Worm (Caenorhabditis elegans) whole organism, young adult: Measurements from ENCODE around the gene C14A6.7.
"Not testable (repeated sequence)": the region's sequence is repeated elsewhere in the genome, so short reads cannot be mapped to it uniquely, and the experiment has no call there.

Source experiments
- B0035.1 ChIP-seq: sonication (generic microtip); optimal IDR thresholded peaks from 2 replicates; lab custom pipeline; 2016; ENCODE audit warnings: missing genetic modification characterization, mild to moderate bottlenecking, missing compliant biosample characterization, missing genotype, missing genetic modification reagents
- F39B2.1 ChIP-seq: fragments of 200-800 bp; sonication (Bioruptor generic); IDR thresholded peaks from 2 replicates; pipeline ENCODE4 v1.3.6; 2022; ENCODE audit warnings: missing genetic modification reagents, missing genetic modification characterization, missing compliant biosample characterization
- F57C9.4 ChIP-seq: sonication (generic microtip); optimal IDR thresholded peaks from 2 replicates; lab custom pipeline; 2017; ENCODE audit warnings: mild to moderate bottlenecking, missing genetic modification characterization, missing compliant biosample characterization
- K11D2.4 ChIP-seq: fragments of 200-800 bp; sonication (Bioruptor generic); IDR thresholded peaks from 2 replicates; pipeline ENCODE4 v1.3.6; 2022; ENCODE audit warnings: missing genetic modification reagents, missing genetic modification characterization, missing compliant biosample characterization
- T26A5.8 ChIP-seq: sonication (generic microtip); optimal IDR thresholded peaks from 2 replicates; lab custom pipeline; 2016; ENCODE audit warnings: missing genetic modification characterization, missing compliant biosample characterization
- Y79H2A.3 ChIP-seq: fragments of 200-800 bp; sonication (Bioruptor generic); conservative IDR thresholded peaks from 2 replicates; pipeline ENCODE4 v1.3.6; 2022; ENCODE audit warnings: missing genetic modification reagents, missing genetic modification characterization, missing compliant biosample characterization
- atf-7 ChIP-seq: sonication (generic microtip); optimal IDR thresholded peaks from 2 replicates; lab custom pipeline; 2017; ENCODE audit warnings: mild to moderate bottlenecking, missing genetic modification characterization, missing compliant biosample characterization
- attf-5 ChIP-seq: fragments of 200-800 bp; sonication (Bioruptor generic); optimal IDR thresholded peaks from 2 replicates; lab custom pipeline; 2018; ENCODE audit warnings: mild to moderate bottlenecking, missing genetic modification characterization, missing compliant biosample characterization
- cebp-2 ChIP-seq: fragments of 200-800 bp; sonication (Bioruptor generic); IDR thresholded peaks from 2 replicates; pipeline ENCODE4 v1.3.6; 2022; ENCODE audit warnings: missing genetic modification characterization, missing compliant biosample characterization
- ceh-100 ChIP-seq: fragments of 200-800 bp; sonication (Bioruptor generic); IDR thresholded peaks from 2 replicates; pipeline ENCODE4 v1.3.6; 2022; ENCODE audit warnings: missing genetic modification reagents, missing genetic modification characterization, missing compliant biosample characterization
- ceh-58 ChIP-seq: fragments of 200-800 bp; sonication (Bioruptor generic); IDR thresholded peaks from 2 replicates; pipeline ENCODE4 v1.3.6; 2022; ENCODE audit warnings: missing genetic modification characterization, missing compliant biosample characterization
- die-1 ChIP-seq: sonication (generic microtip); optimal IDR thresholded peaks from 2 replicates; lab custom pipeline; 2016; ENCODE audit warnings: missing genotype, mild to moderate bottlenecking, missing genetic modification characterization, missing compliant biosample characterization
- dpff-1 ChIP-seq: sonication (generic microtip); optimal IDR thresholded peaks from 2 replicates; lab custom pipeline; 2017; ENCODE audit warnings: mild to moderate bottlenecking, missing genetic modification characterization, missing compliant biosample characterization
- egrh-3 ChIP-seq: fragments of 200-800 bp; sonication (Bioruptor generic); IDR thresholded peaks from 2 replicates; pipeline ENCODE4 v1.3.6; 2022; ENCODE audit warnings: missing genetic modification reagents, missing genetic modification characterization, missing compliant biosample characterization
- ets-4 ChIP-seq: fragments of 200-800 bp; sonication (Bioruptor generic); optimal IDR thresholded peaks from 2 replicates; lab custom pipeline; 2018; ENCODE audit warnings: mild to moderate bottlenecking, missing genetic modification characterization, missing compliant biosample characterization
- gei-17 ChIP-seq: fragments of 200-800 bp; sonication (Bioruptor generic); optimal IDR thresholded peaks from 2 replicates; lab custom pipeline; 2018; ENCODE audit warnings: mild to moderate bottlenecking, missing genetic modification characterization, missing compliant biosample characterization
- hmg-20 ChIP-seq: fragments of 200-800 bp; sonication (Bioruptor generic); IDR thresholded peaks from 2 replicates; pipeline ENCODE4 v1.3.6; 2022; ENCODE audit warnings: missing genetic modification reagents, missing genetic modification characterization, missing compliant biosample characterization
- lin-35 ChIP-seq, 3 experiments: fragments of 150-350 bp in 2 of 3; sonication (generic microtip) in 1 of 3; optimal IDR thresholded peaks; 2 replicates each; lab custom pipeline; 2014 to 2018; ENCODE audit warnings: missing biosample characterization in 3 of 3, missing genetic modification characterization in 3 of 3, missing genetic modification reagents in 3 of 3
- lin-40 ChIP-seq: sonication (generic microtip); optimal IDR thresholded peaks from 2 replicates; lab custom pipeline; 2016; ENCODE audit warnings: missing genetic modification characterization, mild to moderate bottlenecking, missing compliant biosample characterization, missing genotype, missing genetic modification reagents
- lsy-27 ChIP-seq: sonication (generic microtip); optimal IDR thresholded peaks from 2 replicates; lab custom pipeline; 2017; ENCODE audit warnings: missing genetic modification characterization, mild to moderate bottlenecking, missing compliant biosample characterization, antibody characterized with exemption, missing genotype, borderline replicate concordance; ENCODE audit not compliant: insufficient read depth
- mes-4 ChIP-seq: sonication (generic microtip); optimal IDR thresholded peaks from 2 replicates; lab custom pipeline; 2016; ENCODE audit warnings: missing genotype, missing genetic modification characterization, missing compliant biosample characterization
- nfya-1 ChIP-seq: sonication (generic microtip); optimal IDR thresholded peaks from 2 replicates; lab custom pipeline; 2017; ENCODE audit warnings: antibody characterized with exemption, missing compliant biosample characterization, missing genetic modification characterization, borderline replicate concordance; ENCODE audit not compliant: insufficient read depth
- nhr-120 ChIP-seq: fragments of 200-800 bp; sonication (Bioruptor generic); IDR thresholded peaks from 2 replicates; pipeline ENCODE4 v1.3.6; 2022; ENCODE audit warnings: missing genetic modification characterization, missing compliant biosample characterization
- rec-8 ChIP-seq, 2 experiments: sonication (generic microtip); optimal IDR thresholded peaks; 2 replicates each; lab custom pipeline; 2016; ENCODE audit warnings: mild to moderate bottlenecking in 2 of 2, missing genetic modification characterization in 2 of 2, missing genetic modification reagents in 2 of 2, missing genotype in 2 of 2, missing biosample characterization in 1 of 2, missing compliant biosample characterization in 1 of 2, moderate library complexity in 1 of 2
- snpc-1.3 ChIP-seq: sonication (generic microtip); optimal IDR thresholded peaks from 2 replicates; lab custom pipeline; 2017; ENCODE audit warnings: missing genetic modification characterization, mild to moderate bottlenecking, missing compliant biosample characterization, antibody characterized with exemption, moderate library complexity, missing genotype, missing genetic modification reagents; ENCODE audit not compliant: insufficient read depth
- tbp1 ChIP-seq: fragments of 200-800 bp; sonication (Bioruptor generic); optimal IDR thresholded peaks from 2 replicates; lab custom pipeline; 2018; ENCODE audit warnings: mild to moderate bottlenecking, missing genetic modification characterization, missing compliant biosample characterization
- unc-130 ChIP-seq: sonication (generic microtip); optimal IDR thresholded peaks from 2 replicates; lab custom pipeline; 2016; ENCODE audit warnings: missing genetic modification reagents, missing genetic modification characterization, missing compliant biosample characterization
- zfh-2 ChIP-seq: fragments of 200-800 bp; sonication (Bioruptor generic); conservative IDR thresholded peaks from 2 replicates; pipeline ENCODE4 v1.3.6; 2022; ENCODE audit warnings: missing genetic modification reagents, missing genetic modification characterization, missing compliant biosample characterization
- ztf-18 ChIP-seq: sonication (generic microtip); optimal IDR thresholded peaks from 2 replicates; lab custom pipeline; 2016; ENCODE audit warnings: missing genotype, mild to moderate bottlenecking, missing genetic modification characterization, missing compliant biosample characterization
- ztf-6 ChIP-seq: fragments of 200-800 bp; sonication (Bioruptor generic); IDR thresholded peaks from 2 replicates; pipeline ENCODE4 v1.3.6; 2022; ENCODE audit warnings: missing genetic modification reagents, missing genetic modification characterization, missing compliant biosample characterization

The C14A6.7 gene

DNA sequence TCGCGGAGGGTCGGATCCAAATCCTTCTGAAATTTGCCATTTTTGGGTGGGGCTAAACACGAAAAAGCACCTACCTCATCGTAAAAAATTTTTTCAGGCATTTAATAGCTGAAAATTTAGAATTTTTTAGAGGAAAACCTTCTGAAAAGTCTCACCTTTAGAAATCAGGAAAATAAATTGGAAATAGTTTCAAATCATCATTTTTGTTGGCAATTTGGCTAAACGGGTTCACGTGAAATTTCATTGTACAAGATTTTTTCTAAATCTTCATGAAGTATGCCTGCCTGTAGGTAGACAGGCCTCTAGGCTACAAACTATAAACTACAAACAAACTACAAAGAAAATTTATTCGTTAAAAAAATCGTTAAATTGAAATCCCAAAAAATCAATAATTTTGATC is at the start of gene C14A6.7:
TSS of gene C14A6.7 (minus strand) at position 101 of the 400 bp plus-strand sequence.
- no peak for TF ChIP-seq snpc-1.3
- no peak for TF ChIP-seq ceh-100 (GFP tag; lab: Robert Waterston, UW)
- TF ChIP-seq Y79H2A.3, result no peak
- no peak for TF ChIP-seq dpff-1

DNA sequence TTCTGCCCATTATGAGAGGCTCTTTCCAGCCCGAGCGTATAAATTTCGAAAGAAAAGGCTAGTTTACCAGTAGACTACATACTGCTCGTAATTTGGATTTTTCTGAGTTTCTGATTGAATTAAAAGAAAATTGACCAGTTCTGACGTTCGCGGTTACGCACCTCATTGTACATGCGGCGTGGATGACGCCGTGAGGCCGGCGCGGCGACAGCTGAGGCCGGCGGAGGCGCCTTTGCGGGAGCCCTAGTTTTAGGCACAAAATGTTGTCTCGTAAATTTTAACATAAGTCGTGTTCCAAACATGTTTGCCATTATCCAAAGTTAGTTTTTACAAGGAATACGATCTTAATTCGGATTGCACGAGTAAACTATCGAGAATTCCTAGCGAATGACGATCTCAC is 48.6 kb upstream of the C14A6.7 start, which contains the start of gene F16H6.9:
TSS of gene F16H6.9 (plus strand) at position 301 of the 400 bp plus-strand sequence.
- not testable (repeated sequence) for TF ChIP-seq atf-7 (tag; lab: Kevin White, UChicago); ets-4 (GFP tag; lab: Kevin White, UChicago); F57C9.4 (tag; lab: Kevin White, UChicago)

DNA sequence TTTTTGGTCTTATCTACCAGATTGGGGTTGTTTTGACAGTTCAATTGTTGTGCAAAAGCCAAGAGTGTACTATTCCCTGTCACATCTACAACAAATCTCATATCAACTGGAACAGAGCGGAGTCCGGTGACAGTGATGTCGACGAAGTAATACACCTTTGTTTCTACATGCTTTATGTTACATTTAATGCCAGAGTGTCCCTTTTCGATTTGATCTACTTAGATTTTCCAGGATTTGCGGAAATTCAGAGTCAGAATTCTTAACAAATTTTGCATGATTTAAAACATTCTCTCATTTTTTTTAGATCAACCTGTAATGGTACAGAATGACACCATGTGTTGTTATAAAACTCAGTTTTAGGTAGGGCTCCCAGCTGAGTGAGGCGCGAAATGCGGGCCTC is 48.0 kb upstream of the C14A6.7 start, which contains the start of gene F16H6.8:
TSS of gene F16H6.8 (minus strand) at position 101 of the 400 bp plus-strand sequence.
- TF ChIP-seq mes-4, die-1, lin-40 (tag; lab: Kevin White, UChicago): not testable (repeated sequence)

DNA sequence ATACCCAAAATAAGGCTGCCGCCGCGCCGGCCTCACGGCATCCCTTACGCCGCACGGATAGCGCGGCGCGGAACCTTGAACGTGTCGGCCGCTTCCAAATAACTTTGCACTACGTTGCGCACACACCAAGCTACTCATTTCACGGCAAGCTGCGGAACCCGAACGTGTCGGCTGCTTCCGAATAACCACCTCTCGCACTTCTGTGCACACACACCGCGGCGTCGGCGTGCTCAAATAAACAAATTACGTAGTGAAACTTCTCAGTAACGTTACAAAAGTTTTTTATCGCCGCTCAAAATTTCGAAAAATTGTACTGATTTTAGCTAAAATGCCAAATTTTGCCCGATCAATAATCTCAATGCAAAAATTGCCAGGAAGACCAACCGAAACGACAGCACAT is 44.7 kb upstream of the C14A6.7 start:
- TF ChIP-seq cebp-2 (GFP tag; lab: Robert Waterston, UW), result no peak
- TF ChIP-seq nhr-120 (GFP tag; lab: Robert Waterston, UW), result no peak
- TF ChIP-seq ztf-6 (GFP tag; lab: Robert Waterston, UW), result no peak
- no peak for TF ChIP-seq egrh-3 (GFP tag; lab: Robert Waterston, UW)
- TF ChIP-seq zfh-2 (GFP tag; lab: Robert Waterston, UW), result 0 out of 2 replicates have a peak, but pooled peaks have one; percentile 54

DNA sequence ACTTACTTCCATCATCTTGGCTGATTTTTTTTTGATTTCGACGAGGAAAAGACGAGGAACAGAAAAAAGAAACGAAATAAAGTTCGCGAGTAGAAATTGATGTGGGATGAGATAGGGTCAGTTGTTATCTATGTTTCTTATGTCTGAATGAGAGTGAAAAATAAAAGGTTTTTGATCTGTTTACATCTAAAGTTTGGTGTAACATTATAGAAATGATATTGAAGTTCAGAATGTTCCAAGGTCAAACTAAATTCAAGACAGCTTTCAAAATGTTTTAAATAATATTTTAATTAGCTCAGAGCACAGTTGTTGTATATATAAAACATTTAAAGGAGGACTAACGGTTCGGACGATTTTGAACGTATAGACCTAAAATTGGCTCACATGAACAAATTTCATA is 40.9 kb upstream of the C14A6.7 start, which contains the start of gene F16H6.7:
TSS of gene F16H6.7 (minus strand) at position 101 of the 400 bp plus-strand sequence.
- TF ChIP-seq ztf-18 (tag; lab: Kevin White, UChicago) (no peak), hmg-20 (GFP tag; lab: Robert Waterston, UW) (no peak), unc-130 (GFP tag; lab: Kevin White, UChicago) (no peak), ceh-58 (no peak), lin-35 (GFP tag; optimal IDR thresholded peaks at IDR 0.05; lab: Kevin White, UChicago) (no peak), gei-17 (no peak), F39B2.1 (GFP tag; lab: Robert Waterston, UW) (no peak), lsy-27 (tag; lab: Kevin White, UChicago) (no peak)
- TF ChIP-seq, all 124 proteins: peak for 0

DNA sequence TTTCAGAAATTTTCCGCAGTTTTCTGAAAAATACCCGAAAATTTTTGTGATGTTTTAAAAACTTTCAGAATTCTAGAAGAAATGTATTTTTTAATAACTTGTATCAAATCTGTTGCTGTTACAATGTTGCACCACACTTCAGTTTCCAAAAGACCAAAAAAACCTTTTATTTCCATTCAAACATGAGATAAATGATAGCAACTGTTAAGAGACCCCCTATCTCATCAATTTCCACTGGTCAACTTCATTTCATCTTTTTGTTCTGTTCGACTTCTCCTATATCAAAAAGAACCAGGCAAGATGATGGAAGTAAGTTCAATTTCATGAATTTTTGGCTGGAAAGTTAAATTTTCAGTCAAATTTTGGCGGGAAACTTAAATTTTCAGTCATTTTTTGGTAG is 30.3 kb upstream of the C14A6.7 start, which contains the start of gene F16H6.4:
TSS of gene F16H6.4 (plus strand) at position 301 of the 400 bp plus-strand sequence.
- TF ChIP-seq ets-4 (GFP tag; lab: Kevin White, UChicago), result no peak
- TF ChIP-seq K11D2.4, result no peak
- TF ChIP-seq T26A5.8 (tag; lab: Kevin White, UChicago), result no peak
- no peak for TF ChIP-seq attf-5
- TF ChIP-seq rec-8 (tag; optimal IDR thresholded peaks at IDR 0.05; lab: Kevin White, UChicago), result no peak
- no peak for TF ChIP-seq dpff-1

DNA sequence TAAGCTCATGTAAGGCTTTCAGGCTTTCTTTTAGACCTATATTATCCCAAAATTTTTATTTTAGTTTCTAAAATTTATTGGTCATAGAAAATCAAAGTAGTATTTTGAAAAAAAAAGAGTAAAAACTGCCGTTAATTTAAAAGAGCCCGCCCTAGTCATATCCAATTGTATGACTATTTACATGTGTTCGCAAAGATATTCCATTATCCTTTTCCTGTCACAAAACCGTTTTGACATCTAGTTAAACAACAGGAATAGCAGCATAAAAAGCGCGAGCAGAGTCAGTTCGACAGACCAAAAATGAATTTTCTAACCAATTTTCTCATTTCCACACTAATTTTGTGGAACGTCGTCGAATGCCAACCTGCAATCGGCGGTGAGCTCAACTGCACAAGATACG is 26.8 kb upstream of the C14A6.7 start, which contains the start of gene F16H6.3:
TSS of gene F16H6.3 (plus strand) at position 301 of the 400 bp plus-strand sequence.
- TF ChIP-seq nfya-1 (tag; lab: Kevin White, UChicago) (no peak), ceh-100 (GFP tag; lab: Robert Waterston, UW) (no peak), tbp1 (GFP tag; lab: Kevin White, UChicago) (no peak), die-1 (tag; lab: Kevin White, UChicago) (no peak), B0035.1 (tag; lab: Kevin White, UChicago) (no peak)
